Worm (Caenorhabditis elegans) whole organism, L4 larva: ENCODE measurements around the gene F38E11.6.

Experiments
- egl-27 ChIP-seq: sonication (generic microtip); optimal IDR thresholded peaks from 3 replicates; lab custom pipeline; 2017; ENCODE audit warnings: missing biosample characterization, missing genetic modification reagents, missing genetic modification characterization
- hmg-1.1 ChIP-seq: fragments of 200-800 bp; sonication (Bioruptor generic); IDR thresholded peaks from 2 replicates; pipeline ENCODE4 v1.3.6; 2022; ENCODE audit warnings: missing genetic modification reagents, missing genetic modification characterization, missing compliant biosample characterization
- lin-15B ChIP-seq: fragments of 150-350 bp; sonication (generic microtip); optimal IDR thresholded peaks from 3 replicates; lab custom pipeline; 2014; ENCODE audit warnings: missing biosample characterization, missing genetic modification characterization

DNA sequence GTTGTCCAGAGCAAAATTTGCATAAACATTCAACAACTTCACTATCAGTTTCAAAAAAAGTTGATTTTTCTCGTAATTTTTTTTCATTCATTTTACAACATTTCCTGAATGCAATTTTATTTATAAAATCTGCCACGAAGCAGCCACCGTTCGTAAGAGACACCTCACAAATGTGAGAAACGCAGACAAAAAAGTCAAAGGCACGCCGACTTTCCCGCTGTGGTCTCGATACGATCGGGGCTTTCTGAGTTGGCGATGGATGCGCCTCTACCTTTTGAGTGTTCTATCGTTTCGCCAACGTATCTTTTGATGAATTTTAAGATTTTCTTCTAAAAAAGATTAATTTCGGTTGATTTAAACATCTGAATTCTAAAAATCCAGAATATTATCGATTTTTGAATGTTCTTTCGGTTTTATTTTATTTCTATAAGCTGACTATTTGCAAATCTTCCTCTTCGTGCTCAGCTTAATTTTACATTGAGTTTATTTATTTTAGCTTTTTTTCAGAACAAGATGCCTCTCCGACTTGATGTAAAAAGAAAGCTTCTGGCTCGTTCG, 8.0 kb downstream of the F38E11.6 start, which contains the start of gene copb-2:
- TF ChIP-seq lin-15B (tag; lab: Kevin White, UChicago) (no peak), egl-27 (tag; lab: Kevin White, UChicago) (no peak), hmg-1.1 (0 out of 2 replicates have a peak, but pooled peaks have one; percentile 48)
